Worm (Caenorhabditis elegans) whole organism, L3 larva: ENCODE data around the gene C39B10.4.

Experiments
- ZK546.5 ChIP-seq: sonication (generic microtip); optimal IDR thresholded peaks from 2 replicates; lab custom pipeline; 2017; ENCODE audit warnings: missing biosample characterization, missing genetic modification characterization
- aly-2 ChIP-seq: fragments of 150-350 bp; optimal IDR thresholded peaks from 2 replicates; lab custom pipeline; 2014; ENCODE audit warnings: missing biosample characterization, missing genetic modification characterization
- ceh-82 ChIP-seq: fragments of 150-350 bp; optimal IDR thresholded peaks from 2 replicates; lab custom pipeline; 2014; ENCODE audit warnings: missing biosample characterization, missing genetic modification characterization
- ceh-9 ChIP-seq: sonication (generic microtip); optimal IDR thresholded peaks from 2 replicates; lab custom pipeline; 2018; ENCODE audit warnings: missing biosample characterization, missing genetic modification characterization
- daf-12 ChIP-seq: fragments of 150-350 bp; optimal IDR thresholded peaks from 2 replicates; lab custom pipeline; 2014; ENCODE audit warnings: missing biosample characterization, missing genetic modification reagents, missing genetic modification characterization
- egl-27 ChIP-seq: sonication (generic microtip); optimal IDR thresholded peaks from 4 replicates; lab custom pipeline; 2017; ENCODE audit warnings: missing biosample characterization, missing genetic modification reagents, missing genetic modification characterization
- egl-5 ChIP-seq: fragments of 150-350 bp; optimal IDR thresholded peaks from 2 replicates; lab custom pipeline; 2017; ENCODE audit warnings: missing biosample characterization, missing genetic modification reagents, missing genetic modification characterization, inconsistent platforms
- elt-1 ChIP-seq: fragments of 150-350 bp; optimal IDR thresholded peaks from 2 replicates; lab custom pipeline; 2014; ENCODE audit warnings: missing biosample characterization, missing genetic modification characterization
- elt-2 ChIP-seq: sonication (generic microtip); optimal IDR thresholded peaks from 2 replicates; lab custom pipeline; 2016; ENCODE audit warnings: missing genetic modification reagents, mild to moderate bottlenecking, missing genetic modification characterization, missing compliant biosample characterization
- elt-3 ChIP-seq, 3 experiments: fragments of 150-350 bp in 1 of 3; sonication (generic microtip) in 2 of 3; optimal IDR thresholded peaks; 2 replicates in 2 of 3; 4 replicates in 1 of 3; lab custom pipeline; 2014 to 2017; ENCODE audit warnings: missing biosample characterization in 3 of 3, missing genetic modification characterization in 3 of 3
- eor-1 ChIP-seq, 2 experiments: fragments of 150-350 bp; optimal IDR thresholded peaks; 2 replicates each; lab custom pipeline; 2014 to 2018; ENCODE audit warnings: missing biosample characterization in 2 of 2, missing genetic modification characterization in 2 of 2
- fkh-10 ChIP-seq: sonication (generic microtip); optimal IDR thresholded peaks from 2 replicates; lab custom pipeline; 2017; ENCODE audit warnings: missing biosample characterization, missing genetic modification reagents, missing genetic modification characterization
- fkh-2 ChIP-seq: fragments of 150-350 bp; optimal IDR thresholded peaks from 2 replicates; lab custom pipeline; 2014; ENCODE audit warnings: missing biosample characterization, missing genetic modification reagents, missing genetic modification characterization
- fos-1 ChIP-seq: fragments of 150-350 bp; optimal IDR thresholded peaks from 2 replicates; lab custom pipeline; 2014; ENCODE audit warnings: missing biosample characterization, missing genetic modification characterization
- hmg-11 ChIP-seq: sonication (generic microtip); optimal IDR thresholded peaks from 2 replicates; lab custom pipeline; 2016; ENCODE audit warnings: missing genetic modification characterization, missing compliant biosample characterization
- lin-39 ChIP-seq: fragments of 150-350 bp; optimal IDR thresholded peaks from 2 replicates; lab custom pipeline; 2018; ENCODE audit warnings: missing biosample characterization, missing genetic modification reagents, missing genetic modification characterization
- lsy-12 ChIP-seq: sonication (generic microtip); optimal IDR thresholded peaks from 2 replicates; lab custom pipeline; 2016; ENCODE audit warnings: mild to moderate bottlenecking, missing genetic modification characterization, missing compliant biosample characterization
- nfya-1 ChIP-seq: sonication (generic microtip); optimal IDR thresholded peaks from 2 replicates; lab custom pipeline; 2017; ENCODE audit warnings: missing genetic modification characterization, mild to moderate bottlenecking, missing compliant biosample characterization, antibody characterized with exemption, moderate library complexity; ENCODE audit not compliant: insufficient read depth
- nhr-11 ChIP-seq: fragments of 150-350 bp; optimal IDR thresholded peaks from 2 replicates; lab custom pipeline; 2014; ENCODE audit warnings: missing biosample characterization, missing genetic modification characterization
- nhr-12 ChIP-seq: fragments of 150-350 bp; optimal IDR thresholded peaks from 2 replicates; lab custom pipeline; 2014; ENCODE audit warnings: missing biosample characterization, missing genetic modification characterization
- nhr-23 ChIP-seq: fragments of 150-350 bp; optimal IDR thresholded peaks from 2 replicates; lab custom pipeline; 2014; ENCODE audit warnings: missing biosample characterization, missing genetic modification reagents, missing genetic modification characterization
- nhr-25 ChIP-seq: sonication (generic microtip); optimal IDR thresholded peaks from 2 replicates; lab custom pipeline; 2017; ENCODE audit warnings: missing biosample characterization, missing genetic modification characterization
- nhr-28 ChIP-seq: fragments of 150-350 bp; optimal IDR thresholded peaks from 2 replicates; lab custom pipeline; 2014; ENCODE audit warnings: missing biosample characterization, missing genetic modification characterization
- nhr-43 ChIP-seq: sonication (generic microtip); optimal IDR thresholded peaks from 2 replicates; lab custom pipeline; 2016; ENCODE audit warnings: mild to moderate bottlenecking, missing genetic modification characterization, missing compliant biosample characterization; ENCODE audit not compliant: poor library complexity, severe bottlenecking
- nhr-67 ChIP-seq: fragments of 150-350 bp; optimal IDR thresholded peaks from 2 replicates; lab custom pipeline; 2014; ENCODE audit warnings: missing biosample characterization, missing genetic modification characterization
- nhr-76 ChIP-seq: fragments of 150-350 bp; sonication (generic microtip); optimal IDR thresholded peaks from 5 replicates; lab custom pipeline; 2014; ENCODE audit warnings: missing biosample characterization, missing genetic modification characterization
- pha-4 ChIP-seq: fragments of 150-350 bp; optimal IDR thresholded peaks from 2 replicates; lab custom pipeline; 2014; ENCODE audit warnings: missing biosample characterization, missing genetic modification reagents, missing genetic modification characterization
- pqm-1 ChIP-seq: fragments of 150-350 bp; optimal IDR thresholded peaks from 2 replicates; lab custom pipeline; 2017; ENCODE audit warnings: missing biosample characterization, missing genetic modification characterization, inconsistent platforms
- sea-2 ChIP-seq: fragments of 150-350 bp; sonication (generic microtip); optimal IDR thresholded peaks from 4 replicates; lab custom pipeline; 2014; ENCODE audit warnings: missing biosample characterization, missing genetic modification reagents, missing genetic modification characterization
- skn-1 ChIP-seq: fragments of 150-350 bp; optimal IDR thresholded peaks from 2 replicates; lab custom pipeline; 2014; ENCODE audit warnings: missing biosample characterization, missing genetic modification characterization
- snpc-4 ChIP-seq: fragments of 150-350 bp; optimal IDR thresholded peaks from 2 replicates; lab custom pipeline; 2014; ENCODE audit warnings: missing biosample characterization, missing genetic modification characterization
- unc-39 ChIP-seq: sonication (generic microtip); optimal IDR thresholded peaks from 4 replicates; lab custom pipeline; 2017; ENCODE audit warnings: missing biosample characterization, missing genetic modification characterization
- unc-62 ChIP-seq: fragments of 150-350 bp; sonication (generic microtip); optimal IDR thresholded peaks from 4 replicates; lab custom pipeline; 2014; ENCODE audit warnings: missing biosample characterization, missing genetic modification reagents, missing genetic modification characterization
- ztf-4 ChIP-seq: fragments of 150-350 bp; optimal IDR thresholded peaks from 2 replicates; lab custom pipeline; 2014; ENCODE audit warnings: missing biosample characterization, missing genetic modification characterization

C39B10.4 gene

ce11 chrX:10482272-10482671 lies 37.5 kb downstream of the C39B10.4 start:
- TF ChIP-seq nhr-25 (tag; lab: Kevin White, UChicago) (no peak), pqm-1 (tag; lab: Kevin White, UChicago) (no peak), egl-5 (tag; lab: Kevin White, UChicago) (no peak), unc-39 (tag; lab: Kevin White, UChicago) (no peak), fos-1 (tag; lab: Kevin White, UChicago) (no peak)
- TF ChIP-seq, all 47 proteins: peak for 0

- no peak for TF ChIP-seq egl-5 (tag; lab: Kevin White, UChicago)
- TF ChIP-seq lin-39 (tag; lab: Kevin White, UChicago), result no peak
- no peak for TF ChIP-seq nhr-67 (tag; lab: Kevin White, UChicago)
- TF ChIP-seq fos-1 (tag; lab: Kevin White, UChicago), result no peak
- no peak for TF ChIP-seq aly-2
- no peak for TF ChIP-seq nhr-43 (tag; lab: Kevin White, UChicago)
These were observed 40.5 kb downstream of the C39B10.4 start, which contains the start of gene C33D3.3 for ce11 chrX:10485300-10485755. Gene C33D3.3, plus strand, starts transcription at chrX:10485350.

DNA sequence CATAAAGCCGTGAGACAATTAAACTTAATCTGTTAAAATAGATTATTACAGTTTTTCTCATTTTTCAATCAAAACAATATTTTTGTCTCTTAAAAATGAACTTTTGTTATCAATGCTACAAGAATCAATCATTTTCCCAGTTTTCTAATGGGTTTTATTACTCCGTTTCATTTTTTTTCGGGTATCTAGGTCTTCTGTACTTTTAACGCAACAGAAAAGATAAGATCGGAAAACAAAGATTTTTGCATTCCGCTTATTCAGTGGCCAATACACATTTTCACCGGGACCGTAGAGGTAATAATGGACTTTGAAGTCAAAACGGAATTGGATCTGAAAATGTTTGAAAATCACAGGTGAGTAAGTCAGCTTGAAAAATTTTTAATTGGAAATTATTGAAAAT lies 44.0 kb downstream of the C39B10.4 start, which contains the start of gene C33D3.4:
Gene C33D3.4, plus strand, starts transcription at position 301 of the 400 bp plus-strand sequence.
- TF ChIP-seq nhr-67 (tag; lab: Kevin White, UChicago), result no peak
- no peak for TF ChIP-seq nhr-28 (tag; lab: Kevin White, UChicago)
- no peak for TF ChIP-seq nfya-1 (tag; lab: Kevin White, UChicago)
- TF ChIP-seq unc-62, result no peak
- TF ChIP-seq egl-5 (tag; lab: Kevin White, UChicago), result no peak
- no peak for TF ChIP-seq ZK546.5 (tag; lab: Kevin White, UChicago)
- TF ChIP-seq pqm-1 (tag; lab: Kevin White, UChicago), result no peak
- no peak for TF ChIP-seq hmg-11 (tag; lab: Kevin White, UChicago)
- no peak for TF ChIP-seq daf-12 (tag; lab: Kevin White, UChicago)
- no peak for TF ChIP-seq nhr-23 (tag; lab: Kevin White, UChicago)
- no peak for TF ChIP-seq eor-1 (tag; optimal IDR thresholded peaks at IDR 0.05; lab: Kevin White, UChicago)

- no peak for TF ChIP-seq sea-2 (GFP tag; lab: Kevin White, UChicago)
- TF ChIP-seq skn-1, result no peak
- no peak for TF ChIP-seq unc-39 (tag; lab: Kevin White, UChicago)
- TF ChIP-seq fkh-2 (tag; lab: Kevin White, UChicago), result no peak
- TF ChIP-seq ceh-82 (tag; lab: Kevin White, UChicago), result no peak
- no peak for TF ChIP-seq aly-2
- no peak for TF ChIP-seq snpc-4 (tag; lab: Kevin White, UChicago)
- TF ChIP-seq lsy-12 (tag; lab: Kevin White, UChicago), result no peak
- no peak for TF ChIP-seq pha-4 (tag; lab: Kevin White, UChicago)
- no peak for TF ChIP-seq lin-39 (tag; lab: Kevin White, UChicago)
- no peak for TF ChIP-seq elt-2
- no peak for TF ChIP-seq nhr-11 (tag; lab: Kevin White, UChicago)
- no peak for TF ChIP-seq egl-27 (tag; lab: Kevin White, UChicago)
- TF ChIP-seq nhr-67 (tag; lab: Kevin White, UChicago), result no peak
- TF ChIP-seq eor-1 (tag; optimal IDR thresholded peaks at IDR 0.05; lab: Kevin White, UChicago), result no peak
- TF ChIP-seq nhr-25 (tag; lab: Kevin White, UChicago), result no peak
- TF ChIP-seq fos-1 (tag; lab: Kevin White, UChicago), result no peak
- no peak for TF ChIP-seq nhr-23 (tag; lab: Kevin White, UChicago)
- TF ChIP-seq, all 47 proteins: peak for 0
These were observed 46.2 kb downstream of the C39B10.4 start, which contains the start of gene C33D3.5 for ce11 chrX:10491044-10491443. Gene C33D3.5, plus strand, starts transcription at chrX:10491344.

ce11 chrX:10491875-10492523 lies 47.2 kb downstream of the C39B10.4 start:
- TF ChIP-seq nhr-12 (tag; lab: Kevin White, UChicago) (no peak), elt-1 (no peak), nhr-76 (tag; lab: Kevin White, UChicago) (no peak), fkh-2 (tag; lab: Kevin White, UChicago) (no peak), unc-62 (no peak), ceh-9 (tag; lab: Kevin White, UChicago) (no peak), nfya-1 (tag; lab: Kevin White, UChicago) (no peak), elt-3 (tag; optimal IDR thresholded peaks at IDR 0.05; lab: Kevin White, UChicago) (no peak), skn-1 (no peak), fos-1 (tag; lab: Kevin White, UChicago) (no peak), ztf-4 (tag; lab: Kevin White, UChicago) (no peak), fkh-10 (GFP tag; lab: Kevin White, UChicago) (no peak), nhr-67 (tag; lab: Kevin White, UChicago) (no peak), aly-2 (no peak)
- TF ChIP-seq, all 47 proteins: peak for 0
